Worm (Caenorhabditis elegans): ENCODE measurements around the gene R160.14.

DNA sequence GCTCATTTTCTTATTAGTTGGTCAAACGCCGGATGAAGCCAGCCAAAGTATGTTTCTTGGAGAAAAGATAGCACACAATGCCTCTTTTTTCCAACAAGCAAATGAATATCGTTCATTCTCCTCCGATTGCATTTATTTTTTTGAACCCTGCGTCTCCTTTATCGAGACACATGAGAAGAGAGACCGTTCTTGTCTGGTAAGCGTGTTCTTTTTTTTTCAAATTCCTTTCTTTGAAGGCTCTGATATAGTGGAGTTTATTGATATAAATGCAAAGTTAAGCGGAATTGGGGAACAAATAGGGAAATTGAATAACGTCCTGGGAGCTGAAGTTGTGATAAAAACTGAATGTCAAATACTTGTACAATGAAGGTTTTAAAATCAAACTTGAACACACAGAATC, 9.4 kb downstream of the R160.14 start, which contains the start of gene F14H12.7:
- TF ChIP-seq ref-1 (GFP tag; conservative IDR thresholded peaks at IDR 0.05) (no peak), flt-1 (GFP tag; IDR thresholded peaks at IDR 0.05) (no peak), med-1 (GFP tag; optimal IDR thresholded peaks at IDR 0.05; ENCODE audit: insufficient read depth) (no peak)

Measured in whole organism, midembryonic.